Fruit fly (Drosophila melanogaster): ENCODE measurements around the gene Iml1.
A peak's percentile ranks its signal among the peaks of the same experiment; 100 is the strongest.

The Iml1 gene

dm6 chr3L:1578391-1578948 lies 44.6 kb upstream of the Iml1 start (continued):
- TF ChIP-seq CG30020 (tag; optimal IDR thresholded peaks at IDR 0.05) (no peak), crp (GFP tag; optimal IDR thresholded peaks at IDR 0.05) (peak in 1 of 2 experiments; percentile 30), sens-2 (GFP tag; IDR thresholded peaks at IDR 0.05) (no peak), CG8281 (tag; optimal IDR thresholded peaks at IDR 0.05) (no peak), H2.0 (GFP tag; IDR thresholded peaks at IDR 0.05) (no peak), sqz (GFP tag; optimal IDR thresholded peaks at IDR 0.05) (no peak), dati (GFP tag; IDR thresholded peaks at IDR 0.05) (no peak), CG14014 (GFP tag; IDR thresholded peaks at IDR 0.05) (peak; percentile 34; the same call in 1 of the 2 replicates), zfh1 (GFP tag; IDR thresholded peaks at IDR 0.05) (peak; percentile 54; the same call in 2 of the 3 replicates), CG11247 (GFP tag; IDR thresholded peaks at IDR 0.05) (no peak), inv (GFP tag; IDR thresholded peaks at IDR 0.05; ENCODE audit: partially characterized antibody) (no peak), pb (GFP tag; optimal IDR thresholded peaks at IDR 0.05) (peak; percentile 16), Jarid2 (GFP tag; optimal IDR thresholded peaks at IDR 0.05) (peak; percentile 57), CG4854 (GFP tag; optimal IDR thresholded peaks at IDR 0.05) (peak; percentile 15), cas (GFP tag; IDR thresholded peaks at IDR 0.05) (no peak), Hr78 (GFP tag; optimal IDR thresholded peaks at IDR 0.05) (no peak), Pdp1 (GFP tag; optimal IDR thresholded peaks at IDR 0.05) (peak; percentile 9 to 12), crc (GFP tag; optimal IDR thresholded peaks at IDR 0.05) (no peak), Nf-YC (tag; optimal IDR thresholded peaks at IDR 0.05) (no peak), klu (GFP tag; IDR thresholded peaks at IDR 0.05) (peak; percentile 55; the same call in 1 of the 2 replicates), ewg (GFP tag; optimal IDR thresholded peaks at IDR 0.05) (no peak), CG17385 (GFP tag; optimal IDR thresholded peaks at IDR 0.05) (peak; percentile 20), Bteb2 (GFP tag; optimal IDR thresholded peaks at IDR 0.05) (no peak), jing (GFP tag; optimal IDR thresholded peaks at IDR 0.05) (no peak), HmgD (GFP tag; optimal IDR thresholded peaks at IDR 0.05) (no peak), CG5245 (GFP tag; optimal IDR thresholded peaks at IDR 0.05) (peak; percentile 39), CG3407 (GFP tag; optimal IDR thresholded peaks at IDR 0.05) (no peak), CG10462 (GFP tag; optimal IDR thresholded peaks at IDR 0.05) (no peak), pfk (GFP tag; optimal IDR thresholded peaks at IDR 0.05) (no peak), Ptx1 (GFP tag; IDR thresholded peaks at IDR 0.05) (peak; percentile 34; the same call in 1 of the 2 replicates), stc (GFP tag; IDR thresholded peaks at IDR 0.05) (no peak), CG9215 (GFP tag; IDR thresholded peaks at IDR 0.05) (no peak), bbx (GFP tag; IDR thresholded peaks at IDR 0.05; ENCODE audit: partially characterized antibody) (no peak), ERR (GFP tag; optimal IDR thresholded peaks at IDR 0.05) (no peak), CG12744 (GFP tag; optimal IDR thresholded peaks at IDR 0.05) (peak; percentile 22), D19A (tag; optimal IDR thresholded peaks at IDR 0.05) (peak; percentile 30), zf30C (GFP tag; optimal IDR thresholded peaks at IDR 0.05) (peak; percentile 71), CG6254 (GFP tag; optimal IDR thresholded peaks at IDR 0.05) (no peak), sna (GFP tag; IDR thresholded peaks at IDR 0.05; ENCODE audit: partially characterized antibody) (no peak), Meics (GFP tag; optimal IDR thresholded peaks at IDR 0.05) (peak; percentile 49), vfl (GFP tag; optimal IDR thresholded peaks at IDR 0.05) (no peak), CG4404 (GFP tag; IDR thresholded peaks at IDR 0.05) (no peak), Sry-β (GFP tag; optimal IDR thresholded peaks at IDR 0.05) (no peak), CG1233 (GFP tag; optimal IDR thresholded peaks at IDR 0.05) (no peak), CG11456 (GFP tag; IDR thresholded peaks at IDR 0.05) (0 out of 3 replicates have a peak, but pooled peaks have one; percentile 41), dmrt99B (tag; optimal IDR thresholded peaks at IDR 0.05) (peak; percentile 59), Mes4 (GFP tag; optimal IDR thresholded peaks at IDR 0.05) (no peak), CG10209 (GFP tag; optimal IDR thresholded peaks at IDR 0.05) (peak; percentile 15), toy (GFP tag; IDR thresholded peaks at IDR 0.05) (0 out of 2 replicates have a peak, but pooled peaks have one; percentile 6), Atf3 (GFP tag; optimal IDR thresholded peaks at IDR 0.05) (peak; percentile 32)

All from whole organism, embryonic.